Worm (Caenorhabditis elegans) whole organism, L2 larva: ENCODE data around the gene ndx-9.

ENCODE experiments used
- C34F6.9 ChIP-seq: fragments of 150-350 bp; optimal IDR thresholded peaks from 2 replicates; lab custom pipeline; 2014; ENCODE audit warnings: missing biosample characterization, missing genetic modification characterization
- F13H6.1 ChIP-seq: sonication (generic microtip); optimal IDR thresholded peaks from 2 replicates; lab custom pipeline; 2016; ENCODE audit warnings: missing genetic modification characterization, missing compliant biosample characterization
- R02D3.7 ChIP-seq: fragments of 150-350 bp; optimal IDR thresholded peaks from 2 replicates; lab custom pipeline; 2014; ENCODE audit warnings: missing biosample characterization, missing genetic modification characterization
- Y55F3AM.14 ChIP-seq: fragments of 200-800 bp; sonication (Bioruptor generic); optimal IDR thresholded peaks from 2 replicates; lab custom pipeline; 2018; ENCODE audit warnings: mild to moderate bottlenecking, missing genetic modification characterization, missing compliant biosample characterization
- ZK546.5 ChIP-seq: sonication (generic microtip); optimal IDR thresholded peaks from 2 replicates; lab custom pipeline; 2017; ENCODE audit warnings: missing biosample characterization, missing genetic modification characterization
- alr-1 ChIP-seq: fragments of 150-350 bp; optimal IDR thresholded peaks from 2 replicates; lab custom pipeline; 2014; ENCODE audit warnings: missing biosample characterization, missing genetic modification characterization
- ama-1 ChIP-seq: fragments of 150-350 bp; optimal IDR thresholded peaks from 2 replicates; lab custom pipeline; 2018; ENCODE audit warnings: inconsistent platforms
- blmp-1 ChIP-seq: sonication (generic microtip); optimal IDR thresholded peaks from 2 replicates; lab custom pipeline; 2017; ENCODE audit warnings: missing genetic modification characterization, mild to moderate bottlenecking, missing compliant biosample characterization, antibody characterized with exemption, moderate library complexity; ENCODE audit not compliant: insufficient read depth
- ceh-82 ChIP-seq: fragments of 150-350 bp; optimal IDR thresholded peaks from 2 replicates; lab custom pipeline; 2014; ENCODE audit warnings: missing biosample characterization, missing genetic modification characterization
- crh-2 ChIP-seq: sonication (generic microtip); optimal IDR thresholded peaks from 2 replicates; lab custom pipeline; 2017; ENCODE audit warnings: missing biosample characterization, missing genetic modification characterization
- dmd-4 ChIP-seq: sonication (generic microtip); optimal IDR thresholded peaks from 2 replicates; lab custom pipeline; 2017; ENCODE audit warnings: missing biosample characterization, missing genetic modification characterization
- egl-27 ChIP-seq: sonication (generic microtip); optimal IDR thresholded peaks from 3 replicates; lab custom pipeline; 2017; ENCODE audit warnings: missing biosample characterization, missing genetic modification reagents, missing genetic modification characterization
- elt-1 ChIP-seq: fragments of 150-350 bp; optimal IDR thresholded peaks from 2 replicates; lab custom pipeline; 2014; ENCODE audit warnings: missing biosample characterization, missing genetic modification characterization
- elt-3 ChIP-seq: sonication (generic microtip); optimal IDR thresholded peaks from 2 replicates; lab custom pipeline; 2017; ENCODE audit warnings: missing biosample characterization, missing genetic modification characterization
- fos-1 ChIP-seq: fragments of 150-350 bp; optimal IDR thresholded peaks from 2 replicates; lab custom pipeline; 2014; ENCODE audit warnings: missing biosample characterization, missing genetic modification characterization
- gmeb-1 ChIP-seq: fragments of 150-350 bp; optimal IDR thresholded peaks from 2 replicates; lab custom pipeline; 2014; ENCODE audit warnings: missing biosample characterization, missing genetic modification characterization
- lin-11 ChIP-seq: fragments of 150-350 bp; sonication (generic microtip); optimal IDR thresholded peaks from 2 replicates; lab custom pipeline; 2014; ENCODE audit warnings: missing biosample characterization, missing genetic modification characterization, inconsistent platforms, mixed read lengths
- lin-13 ChIP-seq: fragments of 150-350 bp; optimal IDR thresholded peaks from 2 replicates; lab custom pipeline; 2014; ENCODE audit warnings: missing biosample characterization, missing genetic modification reagents, missing genetic modification characterization
- lin-39 ChIP-seq: fragments of 150-350 bp; optimal IDR thresholded peaks from 2 replicates; lab custom pipeline; 2014; ENCODE audit warnings: missing biosample characterization, missing genetic modification reagents, missing genetic modification characterization
- lsy-2 ChIP-seq, 2 experiments: fragments of 150-350 bp in 1 of 2; sonication (generic microtip) in 1 of 2; optimal IDR thresholded peaks; 2 replicates each; lab custom pipeline; 2014 to 2017; ENCODE audit warnings: missing biosample characterization in 2 of 2, missing genetic modification characterization in 2 of 2
- mbf-1 ChIP-seq: sonication (generic microtip); optimal IDR thresholded peaks from 2 replicates; lab custom pipeline; 2017; ENCODE audit warnings: missing biosample characterization, missing genetic modification characterization
- mdl-1 ChIP-seq, 2 experiments: fragments of 150-350 bp in 1 of 2; sonication (generic microtip) in 1 of 2; optimal IDR thresholded peaks; 2 replicates each; lab custom pipeline; 2017; ENCODE audit warnings: missing biosample characterization in 2 of 2, missing genetic modification characterization in 2 of 2
- nhr-10 ChIP-seq: sonication (generic microtip); optimal IDR thresholded peaks from 2 replicates; lab custom pipeline; 2017; ENCODE audit warnings: missing biosample characterization, missing genetic modification characterization
- nhr-11 ChIP-seq: fragments of 150-350 bp; optimal IDR thresholded peaks from 2 replicates; lab custom pipeline; 2014; ENCODE audit warnings: missing biosample characterization, missing genetic modification characterization
- nhr-12 ChIP-seq: fragments of 150-350 bp; optimal IDR thresholded peaks from 2 replicates; lab custom pipeline; 2014; ENCODE audit warnings: missing biosample characterization, missing genetic modification characterization
- nhr-129 ChIP-seq: fragments of 150-350 bp; optimal IDR thresholded peaks from 2 replicates; lab custom pipeline; 2014; ENCODE audit warnings: missing biosample characterization, missing genetic modification characterization
- nhr-21 ChIP-seq: fragments of 150-350 bp; optimal IDR thresholded peaks from 2 replicates; lab custom pipeline; 2014; ENCODE audit warnings: missing biosample characterization, missing genetic modification characterization
- nhr-23 ChIP-seq: fragments of 150-350 bp; optimal IDR thresholded peaks from 2 replicates; lab custom pipeline; 2014; ENCODE audit warnings: missing biosample characterization, missing genetic modification reagents, missing genetic modification characterization
- nhr-237 ChIP-seq: fragments of 150-350 bp; optimal IDR thresholded peaks from 2 replicates; lab custom pipeline; 2014; ENCODE audit warnings: missing biosample characterization, missing genetic modification characterization
- nhr-25 ChIP-seq: fragments of 150-350 bp; sonication (generic microtip); optimal IDR thresholded peaks from 3 replicates; lab custom pipeline; 2014; ENCODE audit warnings: missing biosample characterization, missing genetic modification characterization
- nhr-6 ChIP-seq: fragments of 150-350 bp; optimal IDR thresholded peaks from 2 replicates; lab custom pipeline; 2014; ENCODE audit warnings: missing biosample characterization, missing genetic modification characterization
- nhr-77 ChIP-seq: fragments of 150-350 bp; optimal IDR thresholded peaks from 2 replicates; lab custom pipeline; 2014; ENCODE audit warnings: missing biosample characterization, missing genetic modification characterization
- peb-1 ChIP-seq: fragments of 150-350 bp; optimal IDR thresholded peaks from 2 replicates; lab custom pipeline; 2014; ENCODE audit warnings: missing biosample characterization, missing genetic modification characterization
- sem-4 ChIP-seq: fragments of 150-350 bp; optimal IDR thresholded peaks from 2 replicates; lab custom pipeline; 2014; ENCODE audit warnings: missing biosample characterization, missing genetic modification reagents, missing genetic modification characterization
- skn-1 ChIP-seq: sonication (generic microtip); optimal IDR thresholded peaks from 2 replicates; lab custom pipeline; 2017; ENCODE audit warnings: missing biosample characterization, missing genetic modification characterization
- sma-3 ChIP-seq: sonication (generic microtip); optimal IDR thresholded peaks from 2 replicates; lab custom pipeline; 2016; ENCODE audit warnings: missing genetic modification reagents, missing genetic modification characterization, missing compliant biosample characterization
- sma-9 ChIP-seq, 2 experiments: fragments of 150-350 bp in 1 of 2; sonication (generic microtip) in 1 of 2; optimal IDR thresholded peaks; 2 replicates each; lab custom pipeline; 2014 to 2016; ENCODE audit warnings: missing genetic modification characterization in 2 of 2, mild to moderate bottlenecking in 1 of 2, missing biosample characterization in 1 of 2, missing compliant biosample characterization in 1 of 2, missing genetic modification reagents in 1 of 2, moderate library complexity in 1 of 2
- snpc-4 ChIP-seq: fragments of 150-350 bp; optimal IDR thresholded peaks from 2 replicates; lab custom pipeline; 2014; ENCODE audit warnings: missing biosample characterization, missing genetic modification characterization
- unc-39 ChIP-seq: fragments of 150-350 bp; optimal IDR thresholded peaks from 2 replicates; lab custom pipeline; 2014; ENCODE audit warnings: missing biosample characterization, missing genetic modification characterization
- unc-62 ChIP-seq: fragments of 150-350 bp; optimal IDR thresholded peaks from 2 replicates; lab custom pipeline; 2014; ENCODE audit warnings: missing biosample characterization, missing genetic modification reagents, missing genetic modification characterization
- ztf-1 ChIP-seq: fragments of 200-800 bp; sonication (Bioruptor generic); conservative IDR thresholded peaks from 2 replicates; pipeline ENCODE4 v1.3.6; 2022; ENCODE audit warnings: missing genetic modification characterization, missing compliant biosample characterization
- ztf-11 ChIP-seq: sonication (generic microtip); optimal IDR thresholded peaks from 2 replicates; lab custom pipeline; 2017; ENCODE audit warnings: missing biosample characterization, missing genetic modification characterization
- ztf-4 ChIP-seq: fragments of 150-350 bp; optimal IDR thresholded peaks from 2 replicates; lab custom pipeline; 2014; ENCODE audit warnings: missing biosample characterization, missing genetic modification characterization

Gene ndx-9

DNA sequence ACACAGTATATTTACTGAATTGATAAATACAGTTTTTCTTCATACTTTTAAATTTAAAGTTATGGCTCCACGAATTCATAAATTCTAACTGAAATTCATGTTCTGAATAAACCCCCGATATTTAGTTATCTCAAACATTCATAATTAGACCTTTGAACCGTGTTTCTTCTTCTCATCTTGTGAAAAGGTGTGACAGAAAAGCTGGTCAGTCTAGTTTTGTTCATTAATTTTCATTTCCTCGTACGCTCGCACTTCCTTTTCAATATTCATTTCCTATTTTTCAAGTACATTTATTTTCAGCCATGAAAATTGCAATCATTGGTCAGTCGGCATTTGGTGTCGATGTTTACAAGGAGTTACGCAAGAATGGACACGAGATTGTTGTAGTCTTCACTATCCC, 10.5 kb upstream of the ndx-9 start, which contains the start of gene alh-3:
Gene alh-3 (plus strand): TSS at position 301 of the 400 bp plus-strand sequence.
- TF ChIP-seq elt-1 (no peak), nhr-129 (tag; lab: Kevin White, UChicago) (no peak), ztf-11 (tag; lab: Kevin White, UChicago) (no peak), lsy-2 (tag; optimal IDR thresholded peaks at IDR 0.05; lab: Kevin White, UChicago) (no peak), lin-13 (GFP tag; lab: Kevin White, UChicago) (no peak), egl-27 (tag; lab: Kevin White, UChicago) (no peak), unc-39 (tag; lab: Kevin White, UChicago) (no peak), nhr-23 (tag; lab: Kevin White, UChicago) (no peak), F13H6.1 (no peak), nhr-21 (tag; lab: Kevin White, UChicago) (no peak), Y55F3AM.14 (GFP tag; lab: Kevin White, UChicago) (no peak), sem-4 (tag; lab: Kevin White, UChicago) (no peak), ceh-82 (tag; lab: Kevin White, UChicago) (no peak), sma-9 (GFP tag; optimal IDR thresholded peaks at IDR 0.05; lab: Kevin White, UChicago) (no peak), sma-9 (tag; optimal IDR thresholded peaks at IDR 0.05; lab: Kevin White, UChicago) (no peak), skn-1 (tag; lab: Kevin White, UChicago) (no peak), nhr-12 (tag; lab: Kevin White, UChicago) (no peak)

DNA sequence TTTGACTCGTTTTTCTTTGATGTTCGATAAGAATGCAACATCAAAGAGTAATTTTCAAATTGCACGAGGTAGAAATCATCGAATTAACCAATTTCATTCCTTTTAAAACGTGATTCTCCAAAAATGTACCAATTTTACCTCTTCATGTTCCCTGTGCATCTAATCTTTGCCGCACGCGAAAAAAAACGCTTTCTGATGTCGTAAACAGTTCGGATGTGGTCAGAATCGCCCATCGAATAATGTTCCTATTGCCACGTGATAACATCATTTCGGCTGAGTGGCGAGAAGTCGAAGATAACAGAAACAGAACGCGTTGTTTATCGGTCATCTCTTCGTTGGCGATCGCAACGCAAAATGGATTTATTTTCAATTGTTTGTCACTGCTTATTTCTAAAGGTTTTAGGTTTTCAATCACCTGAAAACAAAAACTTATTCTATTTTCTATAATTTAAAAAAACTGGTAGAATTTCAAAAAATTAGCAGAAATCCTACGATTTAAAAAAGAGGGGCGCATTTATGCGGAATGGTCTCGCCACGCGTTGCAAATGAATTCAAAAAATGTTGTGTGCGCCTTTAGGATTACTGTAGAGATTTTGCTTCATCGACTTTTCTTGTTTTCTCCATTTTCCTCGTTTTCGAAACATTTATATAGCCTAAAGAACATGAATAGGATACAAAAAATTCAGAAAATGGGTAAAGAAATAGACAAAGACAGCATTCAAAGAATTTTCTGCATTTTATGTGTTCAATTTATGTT, 9.9 kb upstream of the ndx-9 start, which contains the start of gene mogs-1:
Gene mogs-1 (minus strand): TSS at position 417 of the 757 bp plus-strand sequence.
- no peak for TF ChIP-seq elt-1
- peak; percentile 5 for TF ChIP-seq gmeb-1 (tag; lab: Kevin White, UChicago)
- TF ChIP-seq lsy-2 (tag; optimal IDR thresholded peaks at IDR 0.05; lab: Kevin White, UChicago): peak in 1 of 2 experiments; percentile 22
- TF ChIP-seq mdl-1 (tag; optimal IDR thresholded peaks at IDR 0.05; lab: Kevin White, UChicago): peak in 1 of 2 experiments; percentile 50
- TF ChIP-seq sma-3 (GFP tag; lab: Kevin White, UChicago): peak; percentile 67
- TF ChIP-seq nhr-21 (tag; lab: Kevin White, UChicago): peak; percentile 71
- TF ChIP-seq sma-9 (GFP tag; optimal IDR thresholded peaks at IDR 0.05; lab: Kevin White, UChicago): peak; percentile 35
- TF ChIP-seq sma-9 (tag; optimal IDR thresholded peaks at IDR 0.05; lab: Kevin White, UChicago): no peak
- no peak for TF ChIP-seq nhr-6 (tag; lab: Kevin White, UChicago)
- no peak for TF ChIP-seq ama-1 (lab: Kevin White, UChicago)
- TF ChIP-seq crh-2: peak; percentile 57
- no peak for TF ChIP-seq snpc-4 (tag; lab: Kevin White, UChicago)
- TF ChIP-seq nhr-129 (tag; lab: Kevin White, UChicago): peak; percentile 23
- no peak for TF ChIP-seq skn-1 (tag; lab: Kevin White, UChicago)
- peak; percentile 47 for TF ChIP-seq fos-1 (tag; lab: Kevin White, UChicago)
- TF ChIP-seq blmp-1 (tag; lab: Kevin White, UChicago): no peak
- TF ChIP-seq nhr-25: peak; percentile 44
- no peak for TF ChIP-seq ZK546.5 (tag; lab: Kevin White, UChicago)
- peak; percentile 41 for TF ChIP-seq sem-4 (tag; lab: Kevin White, UChicago)
- no peak for TF ChIP-seq peb-1 (tag; lab: Kevin White, UChicago)

ce11 chrIV:11019962-11020550, 8.2 kb upstream of the ndx-9 start, which contains the start of gene F13H10.8:
TSS of gene F13H10.8 (plus strand) at chrIV:11020517.
- no peak for TF ChIP-seq nhr-6 (tag; lab: Kevin White, UChicago)
- no peak for TF ChIP-seq ztf-1 (GFP tag; lab: Robert Waterston, UW)
- TF ChIP-seq sma-3 (GFP tag; lab: Kevin White, UChicago): peak; percentile 6
- no peak for TF ChIP-seq skn-1 (tag; lab: Kevin White, UChicago)
- TF ChIP-seq ama-1 (lab: Kevin White, UChicago): no peak
- peak; percentile 33 for TF ChIP-seq F13H6.1
- peak; percentile 80 for TF ChIP-seq C34F6.9
- no peak for TF ChIP-seq ztf-4 (tag; lab: Kevin White, UChicago)
- peak; percentile 17 for TF ChIP-seq nhr-129 (tag; lab: Kevin White, UChicago)
- TF ChIP-seq peb-1 (tag; lab: Kevin White, UChicago): no peak
- no peak for TF ChIP-seq sma-9 (GFP tag; optimal IDR thresholded peaks at IDR 0.05; lab: Kevin White, UChicago)
- TF ChIP-seq sma-9 (tag; optimal IDR thresholded peaks at IDR 0.05; lab: Kevin White, UChicago): no peak
- TF ChIP-seq nhr-10 (tag; lab: Kevin White, UChicago): no peak
- TF ChIP-seq elt-3 (tag; lab: Kevin White, UChicago): no peak
- TF ChIP-seq nhr-237 (tag; lab: Kevin White, UChicago): no peak
- no peak for TF ChIP-seq alr-1
- no peak for TF ChIP-seq snpc-4 (tag; lab: Kevin White, UChicago)
- TF ChIP-seq nhr-25: peak; percentile 0
- peak in 1 of 2 experiments; percentile 42 for TF ChIP-seq lsy-2 (tag; optimal IDR thresholded peaks at IDR 0.05; lab: Kevin White, UChicago)
- TF ChIP-seq unc-62 (GFP tag; lab: Kevin White, UChicago): no peak
- TF ChIP-seq gmeb-1 (tag; lab: Kevin White, UChicago): no peak
- no peak for TF ChIP-seq unc-39 (tag; lab: Kevin White, UChicago)
- no peak for TF ChIP-seq lin-39 (tag; lab: Kevin White, UChicago)
- TF ChIP-seq lin-11: no peak
- no peak for TF ChIP-seq dmd-4 (tag; lab: Kevin White, UChicago)
- TF ChIP-seq mbf-1 (tag; lab: Kevin White, UChicago): no peak
- no peak for TF ChIP-seq R02D3.7 (tag; lab: Kevin White, UChicago)
- no peak for TF ChIP-seq elt-1
- no peak for TF ChIP-seq ZK546.5 (tag; lab: Kevin White, UChicago)
- peak; percentile 48 for TF ChIP-seq crh-2
- TF ChIP-seq ztf-11 (tag; lab: Kevin White, UChicago): no peak
- TF ChIP-seq sem-4 (tag; lab: Kevin White, UChicago): no peak
- TF ChIP-seq nhr-77 (tag; lab: Kevin White, UChicago): no peak
- TF ChIP-seq nhr-11 (tag; lab: Kevin White, UChicago): no peak
